Worm (Caenorhabditis elegans): ENCODE results near the gene B0361.3.
A peak's percentile ranks its signal among the peaks of the same experiment; 100 is the strongest.

B0361.3 gene

ce11 chrIII:7301668-7302067, 20.4 kb downstream of the B0361.3 start:
- TF ChIP-seq unc-86 (tag; optimal IDR thresholded peaks at IDR 0.05) = no peak
- TF ChIP-seq nhr-20 (tag; optimal IDR thresholded peaks at IDR 0.05) = peak; percentile 11
- no peak for TF ChIP-seq tbx-2 (tag; optimal IDR thresholded peaks at IDR 0.05)
- no peak for TF ChIP-seq egl-27 (tag; optimal IDR thresholded peaks at IDR 0.05)
- TF ChIP-seq blmp-1 (tag; optimal IDR thresholded peaks at IDR 0.05) = peak; percentile 55
- no peak for TF ChIP-seq sup-37 (GFP tag; optimal IDR thresholded peaks at IDR 0.05)
- no peak for TF ChIP-seq ceh-82 (tag; optimal IDR thresholded peaks at IDR 0.05)
- no peak for TF ChIP-seq nhr-71 (tag; optimal IDR thresholded peaks at IDR 0.05)
- TF ChIP-seq fkh-4 (tag; optimal IDR thresholded peaks at IDR 0.05; ENCODE audit: borderline replicate concordance) = no peak
- no peak for TF ChIP-seq hpl-2 (GFP tag; optimal IDR thresholded peaks at IDR 0.05)
- TF ChIP-seq isw-1 (GFP tag; IDR thresholded peaks at IDR 0.05) = no peak
- peak; percentile 22 for TF ChIP-seq mep-1 (tag; optimal IDR thresholded peaks at IDR 0.05)
- no peak for TF ChIP-seq pax-3 (tag; optimal IDR thresholded peaks at IDR 0.05)
- TF ChIP-seq C16A3.4 (tag; optimal IDR thresholded peaks at IDR 0.05) = no peak
- peak; percentile 55 for TF ChIP-seq lin-14 (GFP tag; optimal IDR thresholded peaks at IDR 0.05)
- no peak for TF ChIP-seq xbp-1 (tag; optimal IDR thresholded peaks at IDR 0.05)
- TF ChIP-seq unc-130 (tag; optimal IDR thresholded peaks at IDR 0.05) = no peak
- peak; percentile 86 for TF ChIP-seq nhr-85 (tag)

DNA sequence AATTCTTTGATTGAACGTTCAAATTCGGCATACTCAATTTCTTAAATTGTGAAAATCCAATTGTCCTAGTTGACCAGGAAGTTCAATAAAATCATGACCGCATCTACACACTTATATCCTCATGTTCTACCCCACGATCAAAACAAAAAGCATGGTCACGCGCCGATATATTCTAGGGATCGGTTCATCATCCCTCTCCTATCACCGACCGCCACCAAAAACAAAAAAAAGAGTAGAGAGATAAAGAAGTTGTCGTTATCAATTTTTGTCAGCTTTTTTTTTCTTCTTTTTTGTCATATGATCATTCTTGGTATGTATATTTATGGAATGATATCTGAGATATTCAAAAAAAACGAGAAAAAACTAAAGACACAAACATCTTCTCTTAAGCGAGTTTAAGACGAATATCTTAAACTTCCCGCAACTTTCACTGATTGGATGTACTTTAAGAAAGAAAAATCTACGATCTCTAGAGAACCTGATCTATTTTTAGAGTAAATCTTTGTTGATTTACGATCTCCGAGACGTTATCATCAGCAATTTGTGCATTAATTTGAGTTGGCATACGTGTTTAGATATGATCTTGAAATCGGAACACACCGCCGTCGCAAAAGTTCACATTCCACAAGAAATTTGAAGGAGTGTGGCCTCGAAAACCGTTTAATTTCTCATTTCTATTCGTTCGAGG, 23.8 kb downstream of the B0361.3 start:
- TF ChIP-seq rnt-1 (tag; optimal IDR thresholded peaks at IDR 0.05) (no peak), nhr-12 (tag; optimal IDR thresholded peaks at IDR 0.05) (no peak), tlp-1 (tag; optimal IDR thresholded peaks at IDR 0.05) (no peak), lin-35 (GFP tag; optimal IDR thresholded peaks at IDR 0.05) (peak in 1 of 2 experiments; percentile 46), lin-14 (GFP tag; optimal IDR thresholded peaks at IDR 0.05) (peak; percentile 52), unc-62 (GFP tag; optimal IDR thresholded peaks at IDR 0.05) (no peak), nhr-84 (tag; optimal IDR thresholded peaks at IDR 0.05) (no peak), elt-2 (tag; optimal IDR thresholded peaks at IDR 0.05) (peak; percentile 1), tbx-2 (tag; optimal IDR thresholded peaks at IDR 0.05) (peak; percentile 54), mdl-1 (tag; optimal IDR thresholded peaks at IDR 0.05) (peak in 1 of 2 experiments; percentile 51), ceh-63 (GFP tag; optimal IDR thresholded peaks at IDR 0.05) (no peak), efl-1 (optimal IDR thresholded peaks at IDR 0.05) (no peak), efl-1 (GFP tag; optimal IDR thresholded peaks at IDR 0.05 in 1 of 2) (peak in 1 of 2 experiments; percentile 15), alr-1 (tag; optimal IDR thresholded peaks at IDR 0.05; ENCODE audit: borderline replicate concordance) (no peak), ztf-4 (tag; optimal IDR thresholded peaks at IDR 0.05) (no peak), irx-1 (tag; optimal IDR thresholded peaks at IDR 0.05) (no peak), Y116A8C.19 (tag; optimal IDR thresholded peaks at IDR 0.05; ENCODE audit: borderline replicate concordance) (no peak), lir-3 (tag; optimal IDR thresholded peaks at IDR 0.05; ENCODE audit: poor library complexity) (peak; percentile 10), nhr-71 (tag; optimal IDR thresholded peaks at IDR 0.05) (peak; percentile 65), dsc-1 (tag; optimal IDR thresholded peaks at IDR 0.05) (no peak), fkh-8 (tag; optimal IDR thresholded peaks at IDR 0.05) (no peak), unc-86 (tag; optimal IDR thresholded peaks at IDR 0.05) (no peak), ces-1 (GFP tag; optimal IDR thresholded peaks at IDR 0.05) (no peak), aha-1 (tag; optimal IDR thresholded peaks at IDR 0.05) (no peak), vab-15 (tag; optimal IDR thresholded peaks at IDR 0.05) (no peak), pqm-1 (tag; optimal IDR thresholded peaks at IDR 0.05) (no peak), ama-1 (optimal IDR thresholded peaks at IDR 0.05) (no peak), swsn-7 (tag; optimal IDR thresholded peaks at IDR 0.05) (no peak), lsy-2 (tag; optimal IDR thresholded peaks at IDR 0.05) (peak in 1 of 2 experiments; percentile 24), ceh-90 (tag; optimal IDR thresholded peaks at IDR 0.05) (no peak), sup-37 (GFP tag; optimal IDR thresholded peaks at IDR 0.05) (no peak), pax-3 (tag; optimal IDR thresholded peaks at IDR 0.05) (no peak), aly-2 (tag; optimal IDR thresholded peaks at IDR 0.05) (no peak), C34B4.2 (tag; optimal IDR thresholded peaks at IDR 0.05) (no peak), nhr-85 (tag) (peak; percentile 79), isw-1 (GFP tag; IDR thresholded peaks at IDR 0.05) (no peak), unc-98 (GFP tag; IDR thresholded peaks at IDR 0.05) (no peak), xbp-1 (tag; optimal IDR thresholded peaks at IDR 0.05) (no peak), nhr-76 (tag; optimal IDR thresholded peaks at IDR 0.05) (no peak), nhr-19 (GFP tag; conservative IDR thresholded peaks at IDR 0.05) (peak; percentile 49), efl-3 (GFP tag; optimal IDR thresholded peaks at IDR 0.05) (no peak), nhr-237 (tag; optimal IDR thresholded peaks at IDR 0.05) (no peak)

Measured in whole organism, L1 larva.